Worm (Caenorhabditis elegans) whole organism, midembryonic: Measurements from ENCODE around the gene F07H5.10.

Experiments
- T22C8.4 ChIP-seq: fragments of 200-800 bp; sonication (Bioruptor generic); IDR thresholded peaks from 2 replicates; pipeline ENCODE4 v1.3.6; 2022; ENCODE audit warnings: missing genetic modification characterization, missing compliant biosample characterization
- cog-1 ChIP-seq: sonication (generic microtip); optimal IDR thresholded peaks from 2 replicates; lab custom pipeline; 2016; ENCODE audit warnings: missing genetic modification characterization, missing compliant biosample characterization
- med-1 ChIP-seq: sonication (generic microtip); optimal IDR thresholded peaks from 2 replicates; lab custom pipeline; 2017; ENCODE audit warnings: missing genetic modification characterization, mild to moderate bottlenecking, missing compliant biosample characterization, antibody characterized with exemption, missing genetic modification reagents; ENCODE audit not compliant: insufficient read depth
- ref-1 ChIP-seq: fragments of 200-800 bp; sonication (Bioruptor generic); conservative IDR thresholded peaks from 2 replicates; pipeline ENCODE4 v1.3.6; 2022; ENCODE audit warnings: missing genetic modification reagents, missing genetic modification characterization, missing compliant biosample characterization
- tab-1 ChIP-seq: fragments of 200-800 bp; sonication (Bioruptor generic); IDR thresholded peaks from 2 replicates; pipeline ENCODE4 v1.3.6; 2022; ENCODE audit warnings: missing genetic modification characterization, missing compliant biosample characterization
- ztf-23 ChIP-seq: fragments of 200-800 bp; sonication (Bioruptor generic); IDR thresholded peaks from 2 replicates; pipeline ENCODE4 v1.3.6; 2022; ENCODE audit warnings: missing genetic modification reagents, missing genetic modification characterization, missing compliant biosample characterization
- ztf-29 ChIP-seq: fragments of 200-800 bp; sonication (Bioruptor generic); IDR thresholded peaks from 2 replicates; pipeline ENCODE4 v1.3.6; 2022; ENCODE audit warnings: missing genetic modification reagents, missing genetic modification characterization, missing compliant biosample characterization

- no peak for TF ChIP-seq cog-1 (tag; lab: Kevin White, UChicago)
- TF ChIP-seq ref-1: no peak
- no peak for TF ChIP-seq T22C8.4 (GFP tag; lab: Robert Waterston, UW)
- no peak for TF ChIP-seq tab-1
- no peak for TF ChIP-seq ztf-23
- TF ChIP-seq med-1: no peak
- TF ChIP-seq ztf-29: no peak
Measured at ce11 chrII:8835857-8836256, 27.5 kb upstream of the F07H5.10 start, which contains the start of gene F46C5.4.
